Fruit fly (Drosophila melanogaster): Measurements from ENCODE around the gene CtsF.

DNA sequence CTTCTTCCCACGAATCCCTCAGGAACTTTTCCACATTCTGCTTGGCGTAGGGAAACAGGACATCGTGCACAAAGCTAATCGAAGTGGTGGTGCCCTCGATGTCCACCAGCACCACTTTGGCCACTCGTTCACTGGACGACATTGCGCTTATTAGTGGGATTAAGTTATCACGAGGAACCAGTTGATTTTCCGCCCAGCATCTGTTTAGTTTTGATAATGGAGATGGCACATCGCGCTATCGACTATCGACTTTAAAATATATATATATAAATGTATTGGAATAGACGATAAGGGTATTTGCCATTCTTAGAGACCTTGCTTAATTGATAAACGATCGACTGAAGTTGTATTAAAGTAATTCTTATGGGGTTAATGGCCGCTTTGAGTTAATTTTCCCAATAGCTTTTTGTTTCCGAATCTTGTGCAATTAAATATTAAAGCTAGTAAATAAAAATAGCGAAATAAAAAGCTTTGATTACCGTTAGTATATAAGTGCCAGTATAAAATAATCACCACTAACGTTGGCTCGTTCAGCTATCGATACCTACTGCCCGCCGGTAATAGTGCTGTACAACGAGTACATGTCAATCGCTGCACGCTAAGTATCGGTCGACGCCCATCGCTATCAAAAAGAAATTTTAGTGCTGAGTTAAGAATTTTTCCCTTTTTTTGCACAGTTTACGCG, 5.1 kb upstream of the CtsF start, which contains the start of the genes Enoph and Hph:
- no peak for TF ChIP-seq CTCF (optimal IDR thresholded peaks at IDR 0.05)
- no peak for TF ChIP-seq CG8478 (optimal IDR thresholded peaks at IDR 0.05)
